Worm (Caenorhabditis elegans) whole organism, early embryonic: ENCODE measurements around the gene C27F2.10.
A peak's percentile ranks its signal among the peaks of the same experiment; 100 is the strongest.

Experiments
- B0310.2 ChIP-seq: sonication (generic microtip); optimal IDR thresholded peaks from 2 replicates; lab custom pipeline; 2016; ENCODE audit warnings: mild to moderate bottlenecking, missing genetic modification characterization, missing compliant biosample characterization
- F13C5.2 ChIP-seq: sonication (generic microtip); optimal IDR thresholded peaks from 2 replicates; lab custom pipeline; 2017; ENCODE audit warnings: mild to moderate bottlenecking, missing genetic modification characterization, inconsistent platforms, missing compliant biosample characterization
- aly-1 ChIP-seq: sonication (generic microtip); optimal IDR thresholded peaks from 2 replicates; lab custom pipeline; 2016; ENCODE audit warnings: missing genetic modification characterization, missing compliant biosample characterization
- ama-1 ChIP-seq: fragments of 150-350 bp; optimal IDR thresholded peaks from 2 replicates; lab custom pipeline; 2014
- ceh-13 ChIP-seq: fragments of 200-800 bp; sonication (Bioruptor generic); optimal IDR thresholded peaks from 2 replicates; lab custom pipeline; 2018; ENCODE audit warnings: mild to moderate bottlenecking, missing genetic modification characterization, missing compliant biosample characterization
- ceh-36 ChIP-seq: sonication (generic microtip); optimal IDR thresholded peaks from 2 replicates; lab custom pipeline; 2016; ENCODE audit warnings: missing genetic modification characterization, inconsistent platforms, missing compliant biosample characterization
- ets-7 ChIP-seq: sonication (generic microtip); optimal IDR thresholded peaks from 2 replicates; lab custom pipeline; 2016; ENCODE audit warnings: missing genotype, missing genetic modification characterization, missing compliant biosample characterization
- flt-1 ChIP-seq: fragments of 200-800 bp; sonication (Bioruptor generic); IDR thresholded peaks from 2 replicates; pipeline ENCODE4 v1.3.6; 2022; ENCODE audit warnings: missing genetic modification characterization, missing compliant biosample characterization
- hmbx-1 ChIP-seq: sonication (generic microtip); optimal IDR thresholded peaks from 2 replicates; lab custom pipeline; 2016; ENCODE audit warnings: mild to moderate bottlenecking, missing genetic modification characterization, missing compliant biosample characterization
- hmg-4 ChIP-seq: fragments of 200-800 bp; sonication (Bioruptor generic); optimal IDR thresholded peaks from 2 replicates; lab custom pipeline; 2018; ENCODE audit warnings: mild to moderate bottlenecking, missing genetic modification characterization, missing compliant biosample characterization
- hnd-1 ChIP-seq: sonication (generic microtip); optimal IDR thresholded peaks from 2 replicates; lab custom pipeline; 2016; ENCODE audit warnings: missing genetic modification characterization, missing compliant biosample characterization
- pes-1 ChIP-seq: fragments of 200-800 bp; sonication (Bioruptor generic); IDR thresholded peaks from 2 replicates; pipeline ENCODE4 v1.3.6; 2022; ENCODE audit warnings: missing genetic modification reagents, missing genetic modification characterization, missing compliant biosample characterization
- scrt-1 ChIP-seq: fragments of 200-800 bp; sonication (Bioruptor generic); IDR thresholded peaks from 2 replicates; pipeline ENCODE4 v1.3.6; 2022; ENCODE audit warnings: missing genetic modification characterization, missing compliant biosample characterization
- sea-1 ChIP-seq: fragments of 200-800 bp; sonication (Bioruptor generic); conservative IDR thresholded peaks from 2 replicates; pipeline ENCODE4 v1.3.6; 2022; ENCODE audit warnings: missing genetic modification characterization, missing compliant biosample characterization
- tbx-11 ChIP-seq: fragments of 200-800 bp; sonication (Bioruptor generic); IDR thresholded peaks from 2 replicates; pipeline ENCODE4 v1.3.6; 2022; ENCODE audit warnings: missing genetic modification characterization, missing compliant biosample characterization
- tbx-37 ChIP-seq: fragments of 200-800 bp; sonication (Bioruptor generic); conservative IDR thresholded peaks from 2 replicates; pipeline ENCODE4 v1.3.6; 2022; ENCODE audit warnings: missing genetic modification reagents, missing genetic modification characterization, missing compliant biosample characterization
- tra-4 ChIP-seq: sonication (generic microtip); optimal IDR thresholded peaks from 2 replicates; lab custom pipeline; 2017; ENCODE audit warnings: missing genetic modification characterization, missing compliant biosample characterization

Gene C27F2.10

ce11 chrIII:4967236-4967635, 19.5 kb downstream of the C27F2.10 start:
- TF ChIP-seq hmbx-1 (no peak), flt-1 (no peak), tra-4 (no peak), ceh-36 (tag; lab: Kevin White, UChicago) (no peak), hnd-1 (tag; lab: Kevin White, UChicago) (no peak), pes-1 (GFP tag; lab: Robert Waterston, UW) (no peak), tbx-11 (GFP tag; lab: Robert Waterston, UW) (no peak), scrt-1 (no peak), sea-1 (no peak), ceh-13 (GFP tag; lab: Kevin White, UChicago) (no peak), F13C5.2 (no peak), hmg-4 (GFP tag; lab: Kevin White, UChicago) (no peak)

- TF ChIP-seq hmg-4 (GFP tag; lab: Kevin White, UChicago) (no peak), sea-1 (no peak), ceh-36 (tag; lab: Kevin White, UChicago) (no peak), tbx-37 (GFP tag; lab: Robert Waterston, UW) (no peak), tbx-11 (GFP tag; lab: Robert Waterston, UW) (no peak), aly-1 (tag; lab: Kevin White, UChicago) (no peak), tra-4 (no peak), ceh-13 (GFP tag; lab: Kevin White, UChicago) (no peak), scrt-1 (no peak), flt-1 (no peak), hnd-1 (tag; lab: Kevin White, UChicago) (no peak), hmbx-1 (no peak), B0310.2 (tag; lab: Kevin White, UChicago) (no peak), ets-7 (tag; lab: Kevin White, UChicago) (no peak)
Measured at ce11 chrIII:4965271-4965670, 21.4 kb downstream of the C27F2.10 start, which contains the start of gene nca-2. Gene nca-2 (plus strand): TSS chrIII:4965571.

DNA sequence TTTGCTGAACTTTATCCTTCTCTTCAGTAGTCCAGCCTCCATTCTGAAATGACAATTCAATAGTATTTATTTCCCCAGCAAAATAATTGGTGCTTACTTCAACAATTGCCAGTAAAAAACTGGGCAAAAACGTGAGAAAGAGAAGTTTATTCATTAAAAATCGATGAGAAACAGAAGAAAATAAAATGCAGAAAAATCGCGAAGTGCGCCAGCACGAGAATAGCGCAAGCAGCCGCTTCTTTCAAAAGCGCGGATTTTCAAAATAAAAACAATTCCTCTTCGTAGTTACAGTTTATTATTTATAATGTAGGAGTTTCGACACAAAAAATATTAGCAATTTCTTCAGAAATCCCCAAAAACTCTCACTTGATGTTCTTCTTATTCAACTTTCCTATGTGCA, 23.8 kb downstream of the C27F2.10 start, which contains the start of gene C27F2.9:
TSS of gene C27F2.9 (minus strand) at position 159 of the 400 bp plus-strand sequence.
- TF ChIP-seq sea-1: 0 out of 2 replicates have a peak, but pooled peaks have one; percentile 14
- TF ChIP-seq pes-1 (GFP tag; lab: Robert Waterston, UW): peak; percentile 67
- TF ChIP-seq tbx-11 (GFP tag; lab: Robert Waterston, UW): 0 out of 2 replicates have a peak, but pooled peaks have one; percentile 5
- TF ChIP-seq tbx-37 (GFP tag; lab: Robert Waterston, UW): no peak
- TF ChIP-seq hnd-1 (tag; lab: Kevin White, UChicago): no peak
- TF ChIP-seq ets-7 (tag; lab: Kevin White, UChicago): peak; percentile 1
- TF ChIP-seq B0310.2 (tag; lab: Kevin White, UChicago): no peak
- TF ChIP-seq tra-4: no peak
- TF ChIP-seq scrt-1: no peak
- TF ChIP-seq F13C5.2: peak; percentile 91

DNA sequence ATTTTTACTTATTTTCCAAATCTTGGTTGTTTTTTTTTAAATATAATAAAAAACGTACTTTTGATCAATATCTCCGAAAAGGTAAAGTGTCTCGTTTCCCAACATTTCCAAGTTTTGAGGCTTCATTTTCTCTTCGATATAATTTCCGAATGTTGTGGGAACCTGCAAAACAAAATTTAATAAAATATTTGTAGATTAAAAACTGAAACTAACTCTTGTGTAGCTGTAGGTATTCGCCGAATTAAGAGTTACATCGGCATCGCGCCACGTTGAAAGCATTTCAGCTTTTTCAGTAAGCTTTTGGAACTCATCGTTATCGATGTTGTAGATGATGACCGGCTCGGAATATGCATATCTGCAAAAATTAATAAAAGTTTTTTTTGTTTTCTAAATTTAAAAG, 24.3 kb downstream of the C27F2.10 start, which contains the start of gene vps-22:
TSS of gene vps-22 (minus strand) at position 101 of the 400 bp plus-strand sequence.
- TF ChIP-seq hmg-4 (GFP tag; lab: Kevin White, UChicago) (no peak), B0310.2 (tag; lab: Kevin White, UChicago) (no peak), sea-1 (no peak), hnd-1 (tag; lab: Kevin White, UChicago) (no peak), pes-1 (GFP tag; lab: Robert Waterston, UW) (no peak), flt-1 (no peak), hmbx-1 (no peak), scrt-1 (no peak), ceh-36 (tag; lab: Kevin White, UChicago) (no peak), tbx-11 (GFP tag; lab: Robert Waterston, UW) (no peak), aly-1 (tag; lab: Kevin White, UChicago) (no peak), ama-1 (lab: Kevin White, UChicago) (no peak), ceh-13 (GFP tag; lab: Kevin White, UChicago) (no peak), F13C5.2 (no peak), tbx-37 (GFP tag; lab: Robert Waterston, UW) (no peak)

- no peak for TF ChIP-seq flt-1
- no peak for TF ChIP-seq tra-4
- no peak for TF ChIP-seq aly-1 (tag; lab: Kevin White, UChicago)
- no peak for TF ChIP-seq tbx-11 (GFP tag; lab: Robert Waterston, UW)
- no peak for TF ChIP-seq ceh-36 (tag; lab: Kevin White, UChicago)
Measured at ce11 chrIII:4961281-4961680, 25.4 kb downstream of the C27F2.10 start.

ce11 chrIII:4960204-4960603, 26.5 kb downstream of the C27F2.10 start, which contains the start of gene C27F2.4:
Gene C27F2.4 (minus strand): TSS chrIII:4960304.
- no peak for TF ChIP-seq ets-7 (tag; lab: Kevin White, UChicago)
- no peak for TF ChIP-seq ama-1 (lab: Kevin White, UChicago)
- TF ChIP-seq ceh-13 (GFP tag; lab: Kevin White, UChicago): no peak
- TF ChIP-seq flt-1: no peak
- no peak for TF ChIP-seq B0310.2 (tag; lab: Kevin White, UChicago)
- TF ChIP-seq scrt-1: no peak

- TF ChIP-seq aly-1 (tag; lab: Kevin White, UChicago) (no peak), ceh-36 (tag; lab: Kevin White, UChicago) (no peak), F13C5.2 (no peak), ama-1 (lab: Kevin White, UChicago) (no peak), tbx-37 (GFP tag; lab: Robert Waterston, UW) (no peak), sea-1 (no peak), B0310.2 (tag; lab: Kevin White, UChicago) (no peak), ceh-13 (GFP tag; lab: Kevin White, UChicago) (no peak), tbx-11 (GFP tag; lab: Robert Waterston, UW) (no peak), hmg-4 (GFP tag; lab: Kevin White, UChicago) (no peak)
Measured at ce11 chrIII:4956566-4956965, 30.1 kb downstream of the C27F2.10 start, which contains the start of gene C26E6.1. Gene C26E6.1 (plus strand): TSS chrIII:4956866.

DNA sequence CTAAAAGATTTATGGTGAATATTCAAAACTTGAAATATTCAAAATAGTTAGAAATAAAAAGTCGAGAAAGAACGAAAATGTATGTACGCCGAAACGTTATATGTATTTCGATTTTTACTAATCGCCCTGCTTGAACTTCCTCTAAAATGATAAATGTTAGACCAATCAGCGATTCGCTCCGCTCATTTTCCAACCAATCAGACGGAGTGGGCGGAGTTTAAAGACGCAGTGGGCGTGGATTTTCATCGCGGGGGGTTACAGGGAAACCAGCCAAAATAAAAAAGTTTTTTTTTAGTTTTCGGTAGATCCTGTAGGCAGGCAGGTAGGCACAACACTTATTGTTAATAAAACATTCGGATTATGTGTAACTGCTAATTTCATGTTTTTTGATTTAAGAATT, 33.7 kb downstream of the C27F2.10 start:
- TF ChIP-seq hmg-4 (GFP tag; lab: Kevin White, UChicago) (no peak), pes-1 (GFP tag; lab: Robert Waterston, UW) (no peak), aly-1 (tag; lab: Kevin White, UChicago) (no peak)
